Worm (Caenorhabditis elegans) whole organism, L4 larva: ENCODE data around the gene F36H9.1.

Source experiments
- ama-1 ChIP-seq: fragments of 150-350 bp; optimal IDR thresholded peaks from 2 replicates; lab custom pipeline; 2014; ENCODE audit warnings: inconsistent platforms, mixed read lengths
- daf-12 ChIP-seq: fragments of 150-350 bp; optimal IDR thresholded peaks from 2 replicates; lab custom pipeline; 2014; ENCODE audit warnings: missing biosample characterization, missing genetic modification reagents, missing genetic modification characterization
- egl-43 ChIP-seq: fragments of 200-800 bp; sonication (Bioruptor generic); IDR thresholded peaks from 2 replicates; pipeline ENCODE4 v1.3.6; 2022; ENCODE audit warnings: missing genetic modification reagents, missing genetic modification characterization, missing compliant biosample characterization
- lin-13 ChIP-seq: fragments of 150-350 bp; optimal IDR thresholded peaks from 2 replicates; lab custom pipeline; 2014; ENCODE audit warnings: missing biosample characterization, missing genetic modification reagents, missing genetic modification characterization
- lin-39 ChIP-seq: fragments of 150-350 bp; optimal IDR thresholded peaks from 2 replicates; lab custom pipeline; 2014; ENCODE audit warnings: missing biosample characterization, missing genetic modification reagents, missing genetic modification characterization
- lsy-2 ChIP-seq, 2 experiments: fragments of 150-350 bp in 1 of 2; sonication (generic microtip) in 1 of 2; optimal IDR thresholded peaks; 2 replicates each; lab custom pipeline; 2014 to 2017; ENCODE audit warnings: missing biosample characterization in 2 of 2, missing genetic modification characterization in 2 of 2
- mdl-1 ChIP-seq, 2 experiments: fragments of 150-350 bp in 1 of 2; sonication (generic microtip) in 1 of 2; optimal IDR thresholded peaks; 2 replicates each; lab custom pipeline; 2014 to 2017; ENCODE audit warnings: missing biosample characterization in 2 of 2, missing genetic modification characterization in 2 of 2
- nhr-10 ChIP-seq: fragments of 150-350 bp; optimal IDR thresholded peaks from 2 replicates; lab custom pipeline; 2014; ENCODE audit warnings: missing biosample characterization, missing genetic modification characterization
- nhr-76 ChIP-seq: fragments of 150-350 bp; optimal IDR thresholded peaks from 2 replicates; lab custom pipeline; 2014; ENCODE audit warnings: missing biosample characterization, missing genetic modification characterization
- nhr-77 ChIP-seq: fragments of 150-350 bp; optimal IDR thresholded peaks from 2 replicates; lab custom pipeline; 2014; ENCODE audit warnings: missing biosample characterization, missing genetic modification characterization
- tra-1 ChIP-seq: fragments of 200-800 bp; sonication (Bioruptor generic); IDR thresholded peaks from 2 replicates; pipeline ENCODE4 v1.3.6; 2022; ENCODE audit warnings: missing genetic modification reagents, missing genetic modification characterization, missing compliant biosample characterization

- TF ChIP-seq ama-1 (lab: Kevin White, UChicago) (no peak), lin-13 (GFP tag; lab: Kevin White, UChicago) (no peak), lsy-2 (tag; optimal IDR thresholded peaks at IDR 0.05; lab: Kevin White, UChicago) (no peak), daf-12 (tag; lab: Kevin White, UChicago) (no peak), lin-39 (tag; lab: Kevin White, UChicago) (no peak), nhr-77 (no peak), tra-1 (no peak), nhr-76 (tag; lab: Kevin White, UChicago) (no peak), egl-43 (no peak), nhr-10 (tag; lab: Kevin White, UChicago) (no peak), mdl-1 (tag; optimal IDR thresholded peaks at IDR 0.05; lab: Kevin White, UChicago) (no peak)
These were observed 37.5 kb upstream of the F36H9.1 start, which contains the start of gene clec-204 for ce11 chrV:1756856-1757255.
